Fruit fly (Drosophila melanogaster) whole organism, adult: ENCODE data around the gene Rca1.

Experiments used
- CG14711 ChIP-seq: fragments of 200-800 bp; sonication (Bioruptor generic); optimal IDR thresholded peaks from 2 replicates; lab custom pipeline; 2018; ENCODE audit warnings: missing biosample characterization, mild to moderate bottlenecking, missing genetic modification characterization, moderate library complexity
- CG1620 ChIP-seq: fragments of 200-800 bp; sonication (Bioruptor generic); optimal IDR thresholded peaks from 2 replicates; lab custom pipeline; 2016; ENCODE audit warnings: missing biosample characterization, missing genetic modification characterization
- CG5204 ChIP-seq: fragments of 200-800 bp; sonication (Bioruptor generic); optimal IDR thresholded peaks from 2 replicates; lab custom pipeline; 2016; ENCODE audit warnings: missing biosample characterization, missing genetic modification characterization
- CG7101 ChIP-seq: fragments of 200-800 bp; sonication (Bioruptor generic); optimal IDR thresholded peaks from 2 replicates; lab custom pipeline; 2018; ENCODE audit warnings: missing biosample characterization, mild to moderate bottlenecking, missing genetic modification characterization, moderate library complexity
- Crg-1 ChIP-seq: fragments of 200-800 bp; sonication (Bioruptor generic); optimal IDR thresholded peaks from 2 replicates; lab custom pipeline; 2016; ENCODE audit warnings: missing biosample characterization, missing genetic modification characterization
- Hr96 ChIP-seq: fragments of 200-800 bp; sonication (Bioruptor generic); optimal IDR thresholded peaks from 2 replicates; lab custom pipeline; 2016; ENCODE audit warnings: missing biosample characterization, missing genetic modification characterization
- cic ChIP-seq: fragments of 200-800 bp; sonication (Bioruptor generic); optimal IDR thresholded peaks from 2 replicates; lab custom pipeline; 2017; ENCODE audit warnings: missing biosample characterization, mild to moderate bottlenecking, missing genetic modification characterization, moderate library complexity
- cnc ChIP-seq, 2 experiments: fragments of >200 bp; optimal IDR thresholded peaks; 2 replicates each; lab custom pipeline; 2017
- ovo ChIP-seq: fragments of 200-800 bp; sonication (Bioruptor generic); optimal IDR thresholded peaks from 2 replicates; lab custom pipeline; 2016; ENCODE audit warnings: missing biosample characterization, missing genetic modification characterization

dm6 chr2L:6822044-6822443, 30.1 kb upstream of the Rca1 start:
- TF ChIP-seq CG14711 (tag; lab: Kevin White, UChicago) (no peak), Hr96 (no peak), CG5204 (GFP tag; lab: Kevin White, UChicago) (no peak), cnc (optimal IDR thresholded peaks at IDR 0.05; lab: Kevin White, UChicago) (no peak), CG7101 (no peak), Crg-1 (no peak), ovo (GFP tag; lab: Kevin White, UChicago) (no peak), cic (GFP tag; lab: Kevin White, UChicago) (no peak), CG1620 (GFP tag; lab: Kevin White, UChicago) (no peak)
